Worm (Caenorhabditis elegans) whole organism, mixed stage, embryonic: Measurements from ENCODE around the gene F58H1.7.

Experiments
- ceh-83 ChIP-seq: fragments of 200-800 bp; sonication (Bioruptor generic); optimal IDR thresholded peaks from 2 replicates; lab custom pipeline; 2018; ENCODE audit warnings: mild to moderate bottlenecking, missing genetic modification characterization, missing compliant biosample characterization
- ces-1 ChIP-seq: fragments of 150-350 bp; optimal IDR thresholded peaks from 2 replicates; lab custom pipeline; 2014; ENCODE audit warnings: missing biosample characterization, missing genetic modification reagents, missing genetic modification characterization
- ham-2 ChIP-seq: fragments of 200-800 bp; sonication (Bioruptor generic); optimal IDR thresholded peaks from 2 replicates; lab custom pipeline; 2018; ENCODE audit warnings: mild to moderate bottlenecking, missing genetic modification characterization, missing compliant biosample characterization
- hlh-1 ChIP-seq: fragments of 150-350 bp; optimal IDR thresholded peaks from 2 replicates; lab custom pipeline; 2014; ENCODE audit warnings: missing biosample characterization, missing genetic modification reagents, missing genetic modification characterization
- lin-32 ChIP-seq: fragments of 200-800 bp; sonication (Bioruptor generic); optimal IDR thresholded peaks from 2 replicates; lab custom pipeline; 2018; ENCODE audit warnings: mild to moderate bottlenecking, missing genetic modification characterization, missing compliant biosample characterization
- mab-5 ChIP-seq: fragments of 150-350 bp; optimal IDR thresholded peaks from 2 replicates; lab custom pipeline; 2014; ENCODE audit warnings: missing biosample characterization, missing genetic modification characterization
- mep-1 ChIP-seq: fragments of 150-350 bp; optimal IDR thresholded peaks from 2 replicates; lab custom pipeline; 2017; ENCODE audit warnings: missing biosample characterization, missing genetic modification reagents, missing genetic modification characterization, inconsistent platforms
- nhr-12 ChIP-seq: fragments of 150-350 bp; optimal IDR thresholded peaks from 2 replicates; lab custom pipeline; 2014; ENCODE audit warnings: missing biosample characterization, missing genetic modification characterization
- nhr-237 ChIP-seq: fragments of 150-350 bp; optimal IDR thresholded peaks from 2 replicates; lab custom pipeline; 2014; ENCODE audit warnings: missing biosample characterization, missing genetic modification characterization
- nhr-28 ChIP-seq: fragments of 150-350 bp; optimal IDR thresholded peaks from 2 replicates; lab custom pipeline; 2014; ENCODE audit warnings: missing biosample characterization, missing genetic modification characterization
- zip-8 ChIP-seq: fragments of 150-350 bp; optimal IDR thresholded peaks from 2 replicates; lab custom pipeline; 2014; ENCODE audit warnings: missing biosample characterization, missing genetic modification characterization
- ztf-11 ChIP-seq: fragments of 150-350 bp; optimal IDR thresholded peaks from 2 replicates; lab custom pipeline; 2014; ENCODE audit warnings: missing biosample characterization, missing genetic modification characterization

DNA sequence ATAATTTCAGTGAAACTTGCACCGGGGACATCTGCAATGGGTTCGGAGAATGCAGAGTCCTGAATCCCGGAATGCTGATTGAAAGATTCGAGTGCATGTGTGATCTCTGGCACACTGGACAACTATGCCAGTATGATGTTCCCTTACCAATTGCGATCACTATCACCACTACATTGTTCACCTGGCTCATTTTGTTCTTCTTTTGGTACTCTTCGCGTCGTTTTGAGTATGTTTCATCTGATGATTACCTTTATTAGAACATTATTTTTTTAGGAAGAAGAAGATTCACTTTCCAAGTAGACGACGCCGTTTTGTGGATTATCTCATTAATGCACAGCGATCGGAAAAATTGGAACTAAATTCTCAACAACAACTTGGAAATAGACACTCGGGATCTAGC, 20.9 kb downstream of the F58H1.7 start:
- TF ChIP-seq ham-2 (no peak), lin-32 (GFP tag; lab: Kevin White, UChicago) (no peak), hlh-1 (tag; lab: Kevin White, UChicago) (no peak), nhr-28 (no peak), zip-8 (tag; lab: Kevin White, UChicago) (no peak), ztf-11 (tag; lab: Kevin White, UChicago) (no peak), mab-5 (no peak), ces-1 (GFP tag; lab: Kevin White, UChicago) (no peak), mep-1 (tag; lab: Kevin White, UChicago) (no peak), nhr-12 (no peak), nhr-237 (tag; lab: Kevin White, UChicago) (no peak), ceh-83 (GFP tag; lab: Kevin White, UChicago) (no peak)
